Worm (Caenorhabditis elegans): ENCODE measurements around the gene ceh-34.

ce11 chrV:5304366-5304765 is 15.0 kb downstream of the ceh-34 start:
- TF ChIP-seq cnd-1 (tag; optimal IDR thresholded peaks at IDR 0.05) (no peak), nhr-28 (tag; optimal IDR thresholded peaks at IDR 0.05) (no peak), lin-13 (tag; optimal IDR thresholded peaks at IDR 0.05) (no peak)

Data from whole organism, mixed stage, embryonic.